Worm (Caenorhabditis elegans) whole organism, young adult: ENCODE measurements around the gene C27H6.8.

ENCODE experiments used
- B0336.3 ChIP-seq: fragments of 200-800 bp; sonication (Bioruptor generic); IDR thresholded peaks from 2 replicates; pipeline ENCODE4 v1.3.6; 2022; ENCODE audit warnings: missing genetic modification characterization, missing compliant biosample characterization
- C17E4.6 ChIP-seq: fragments of 200-800 bp; sonication (Bioruptor generic); IDR thresholded peaks from 2 replicates; pipeline ENCODE4 v1.3.6; 2022; ENCODE audit warnings: missing genetic modification reagents, missing genetic modification characterization, missing compliant biosample characterization
- D2030.7 ChIP-seq: fragments of 200-800 bp; sonication (Bioruptor generic); IDR thresholded peaks from 2 replicates; pipeline ENCODE4 v1.3.6; 2022; ENCODE audit warnings: missing genetic modification reagents, missing genetic modification characterization, missing compliant biosample characterization
- F10E7.11 ChIP-seq: sonication (generic microtip); optimal IDR thresholded peaks from 2 replicates; lab custom pipeline; 2017; ENCODE audit warnings: mild to moderate bottlenecking, missing genetic modification characterization, moderate library complexity, missing compliant biosample characterization
- F39B2.1 ChIP-seq: fragments of 200-800 bp; sonication (Bioruptor generic); IDR thresholded peaks from 2 replicates; pipeline ENCODE4 v1.3.6; 2022; ENCODE audit warnings: missing genetic modification reagents, missing genetic modification characterization, missing compliant biosample characterization
- F55B11.4 ChIP-seq: sonication (generic microtip); optimal IDR thresholded peaks from 2 replicates; lab custom pipeline; 2016; ENCODE audit warnings: missing compliant biosample characterization, missing genetic modification characterization, borderline replicate concordance; ENCODE audit not compliant: insufficient read depth
- F57A8.1 ChIP-seq: fragments of 200-800 bp; sonication (Bioruptor generic); optimal IDR thresholded peaks from 2 replicates; lab custom pipeline; 2018; ENCODE audit warnings: mild to moderate bottlenecking, missing genetic modification characterization, moderate library complexity, missing compliant biosample characterization
- K11D2.4 ChIP-seq: fragments of 200-800 bp; sonication (Bioruptor generic); IDR thresholded peaks from 2 replicates; pipeline ENCODE4 v1.3.6; 2022; ENCODE audit warnings: missing genetic modification reagents, missing genetic modification characterization, missing compliant biosample characterization
- K12H6.12 ChIP-seq: fragments of 200-800 bp; sonication (Bioruptor generic); optimal IDR thresholded peaks from 2 replicates; lab custom pipeline; 2018; ENCODE audit warnings: mild to moderate bottlenecking, missing genetic modification characterization, missing compliant biosample characterization
- T07F8.4 ChIP-seq: sonication (generic microtip); optimal IDR thresholded peaks from 2 replicates; lab custom pipeline; 2016; ENCODE audit warnings: mild to moderate bottlenecking, missing genetic modification characterization, moderate library complexity, missing compliant biosample characterization
- Y67H2A.10 ChIP-seq: fragments of 200-800 bp; sonication (Bioruptor generic); conservative IDR thresholded peaks from 2 replicates; pipeline ENCODE4 v1.3.6; 2022; ENCODE audit warnings: missing genetic modification reagents, missing genetic modification characterization, missing compliant biosample characterization
- ama-1 ChIP-seq, 3 experiments: fragments of 150-350 bp in 1 of 3; sonication (generic microtip) in 2 of 3; optimal IDR thresholded peaks; 2 replicates each; lab custom pipeline; 2014 to 2018; ENCODE audit warnings: missing biosample characterization in 2 of 3, missing genetic modification characterization in 2 of 3, missing genetic modification reagents in 2 of 3
- atf-7 ChIP-seq: sonication (generic microtip); optimal IDR thresholded peaks from 2 replicates; lab custom pipeline; 2017; ENCODE audit warnings: mild to moderate bottlenecking, missing genetic modification characterization, missing compliant biosample characterization
- ccch-3 ChIP-seq: fragments of 200-800 bp; sonication (Bioruptor generic); optimal IDR thresholded peaks from 2 replicates; lab custom pipeline; 2018; ENCODE audit warnings: mild to moderate bottlenecking, missing genetic modification characterization, missing compliant biosample characterization
- cebp-1 ChIP-seq, 2 experiments: fragments of 200-800 bp in 1 of 2; sonication (Bioruptor generic) in 1 of 2; sonication (generic microtip) in 1 of 2; IDR thresholded peaks in 1 of 2; optimal IDR thresholded peaks in 1 of 2; 2 replicates each; pipeline versions ENCODE4 v1.3.6 to Lab custom; 2017 to 2022; ENCODE audit warnings: missing compliant biosample characterization in 2 of 2, missing genetic modification characterization in 2 of 2, mild to moderate bottlenecking in 1 of 2, missing genetic modification reagents in 1 of 2, moderate library complexity in 1 of 2
- ceh-100 ChIP-seq: fragments of 200-800 bp; sonication (Bioruptor generic); IDR thresholded peaks from 2 replicates; pipeline ENCODE4 v1.3.6; 2022; ENCODE audit warnings: missing genetic modification reagents, missing genetic modification characterization, missing compliant biosample characterization
- ceh-40 ChIP-seq: fragments of 200-800 bp; sonication (Bioruptor generic); IDR thresholded peaks from 2 replicates; pipeline ENCODE4 v1.3.6; 2022; ENCODE audit warnings: missing genetic modification characterization, missing compliant biosample characterization
- ceh-91 ChIP-seq: fragments of 200-800 bp; sonication (Bioruptor generic); IDR thresholded peaks from 2 replicates; pipeline ENCODE4 v1.3.6; 2022; ENCODE audit warnings: missing genetic modification reagents, missing genetic modification characterization, missing compliant biosample characterization
- chd-7 ChIP-seq: sonication (generic microtip); optimal IDR thresholded peaks from 2 replicates; lab custom pipeline; 2016; ENCODE audit warnings: mild to moderate bottlenecking, missing genetic modification characterization, moderate library complexity, missing compliant biosample characterization
- die-1 ChIP-seq: sonication (generic microtip); optimal IDR thresholded peaks from 2 replicates; lab custom pipeline; 2016; ENCODE audit warnings: missing genotype, mild to moderate bottlenecking, missing genetic modification characterization, missing compliant biosample characterization
- hlh-26 ChIP-seq: fragments of 200-800 bp; sonication (Bioruptor generic); conservative IDR thresholded peaks from 2 replicates; pipeline ENCODE4 v1.3.6; 2022; ENCODE audit warnings: missing genetic modification reagents, missing genetic modification characterization, missing compliant biosample characterization
- hmg-1.2 ChIP-seq: fragments of 200-800 bp; sonication (Bioruptor generic); IDR thresholded peaks from 2 replicates; pipeline ENCODE4 v1.3.6; 2022; ENCODE audit warnings: missing genetic modification reagents, missing genetic modification characterization, missing compliant biosample characterization
- hmg-20 ChIP-seq: fragments of 200-800 bp; sonication (Bioruptor generic); IDR thresholded peaks from 2 replicates; pipeline ENCODE4 v1.3.6; 2022; ENCODE audit warnings: missing genetic modification reagents, missing genetic modification characterization, missing compliant biosample characterization
- hsf-1 ChIP-seq: fragments of 200-800 bp; sonication (Bioruptor generic); IDR thresholded peaks from 2 replicates; pipeline ENCODE4 v1.3.6; 2022; ENCODE audit warnings: missing genetic modification reagents, missing genetic modification characterization, missing compliant biosample characterization
- let-526 ChIP-seq: fragments of 200-800 bp; sonication (Bioruptor generic); IDR thresholded peaks from 2 replicates; pipeline ENCODE4 v1.3.6; 2022; ENCODE audit warnings: missing genetic modification reagents, missing genetic modification characterization, missing compliant biosample characterization
- madf-6 ChIP-seq: fragments of 200-800 bp; sonication (Bioruptor generic); IDR thresholded peaks from 2 replicates; pipeline ENCODE4 v1.3.6; 2022; ENCODE audit warnings: missing genetic modification reagents, missing genetic modification characterization, missing compliant biosample characterization
- nfya-1 ChIP-seq: sonication (generic microtip); optimal IDR thresholded peaks from 2 replicates; lab custom pipeline; 2017; ENCODE audit warnings: antibody characterized with exemption, missing compliant biosample characterization, missing genetic modification characterization, borderline replicate concordance; ENCODE audit not compliant: insufficient read depth
- nhr-27 ChIP-seq: fragments of 200-800 bp; sonication (Bioruptor generic); optimal IDR thresholded peaks from 2 replicates; lab custom pipeline; 2018; ENCODE audit warnings: mild to moderate bottlenecking, missing genetic modification characterization, moderate library complexity, missing compliant biosample characterization
- pbrm-1 ChIP-seq: fragments of 200-800 bp; sonication (Bioruptor generic); IDR thresholded peaks from 2 replicates; pipeline ENCODE4 v1.3.6; 2022; ENCODE audit warnings: missing genetic modification reagents, missing genetic modification characterization, missing compliant biosample characterization
- pha-4 ChIP-seq: fragments of 150-350 bp; sonication (generic microtip); optimal IDR thresholded peaks from 2 replicates; lab custom pipeline; 2014; ENCODE audit warnings: missing biosample characterization, missing genetic modification reagents, missing genetic modification characterization
- snpc-3.4 ChIP-seq: sonication (generic microtip); optimal IDR thresholded peaks from 2 replicates; lab custom pipeline; 2017; ENCODE audit warnings: missing genetic modification characterization, mild to moderate bottlenecking, missing compliant biosample characterization, antibody characterized with exemption, moderate library complexity, missing genotype, missing genetic modification reagents
- somi-1 ChIP-seq: fragments of 200-800 bp; sonication (Bioruptor generic); optimal IDR thresholded peaks from 2 replicates; lab custom pipeline; 2018; ENCODE audit warnings: mild to moderate bottlenecking, missing genetic modification characterization, missing compliant biosample characterization
- sptf-2 ChIP-seq: fragments of 200-800 bp; sonication (Bioruptor generic); optimal IDR thresholded peaks from 2 replicates; lab custom pipeline; 2018; ENCODE audit warnings: mild to moderate bottlenecking, missing genetic modification characterization, missing compliant biosample characterization
- tbp1 ChIP-seq: fragments of 200-800 bp; sonication (Bioruptor generic); optimal IDR thresholded peaks from 2 replicates; lab custom pipeline; 2018; ENCODE audit warnings: mild to moderate bottlenecking, missing genetic modification characterization, missing compliant biosample characterization
- unc-62 ChIP-seq: fragments of 150-350 bp; optimal IDR thresholded peaks from 2 replicates; lab custom pipeline; 2014; ENCODE audit warnings: missing biosample characterization, missing genetic modification reagents, missing genetic modification characterization
- xnd-1 ChIP-seq: sonication (generic microtip); optimal IDR thresholded peaks from 2 replicates; lab custom pipeline; 2016; ENCODE audit warnings: missing genotype, missing genetic modification reagents, missing genetic modification characterization, missing compliant biosample characterization
- zfh-2 ChIP-seq: fragments of 200-800 bp; sonication (Bioruptor generic); conservative IDR thresholded peaks from 2 replicates; pipeline ENCODE4 v1.3.6; 2022; ENCODE audit warnings: missing genetic modification reagents, missing genetic modification characterization, missing compliant biosample characterization
- ztf-28 ChIP-seq: fragments of 200-800 bp; sonication (Bioruptor generic); IDR thresholded peaks from 2 replicates; pipeline ENCODE4 v1.3.6; 2022; ENCODE audit warnings: missing genetic modification reagents, missing genetic modification characterization, missing compliant biosample characterization
- ztf-3 ChIP-seq: fragments of 200-800 bp; sonication (Bioruptor generic); optimal IDR thresholded peaks from 2 replicates; lab custom pipeline; 2018; ENCODE audit warnings: mild to moderate bottlenecking, missing genetic modification characterization, missing compliant biosample characterization
- ztf-6 ChIP-seq: fragments of 200-800 bp; sonication (Bioruptor generic); IDR thresholded peaks from 2 replicates; pipeline ENCODE4 v1.3.6; 2022; ENCODE audit warnings: missing genetic modification reagents, missing genetic modification characterization, missing compliant biosample characterization

Gene C27H6.8

ce11 chrV:10019934-10020333, 32.3 kb upstream of the C27H6.8 start (continued):
- TF ChIP-seq ceh-100 (GFP tag; lab: Robert Waterston, UW) = no peak
- TF ChIP-seq hmg-1.2 (GFP tag; lab: Robert Waterston, UW) = peak; percentile 50; the same call in 1 of the 2 replicates
- TF ChIP-seq die-1 (tag; lab: Kevin White, UChicago) = no peak
- no peak for TF ChIP-seq nfya-1
- TF ChIP-seq ztf-3 (GFP tag; lab: Kevin White, UChicago) = no peak
- TF ChIP-seq snpc-3.4 (tag; lab: Kevin White, UChicago) = no peak
- no peak for TF ChIP-seq nhr-27
- TF ChIP-seq pha-4 (tag; lab: Kevin White, UChicago) = no peak
- no peak for TF ChIP-seq hlh-26 (GFP tag; lab: Robert Waterston, UW)
- no peak for TF ChIP-seq T07F8.4 (tag; lab: Kevin White, UChicago)
- TF ChIP-seq pbrm-1 (GFP tag; lab: Robert Waterston, UW) = peak; percentile 44; the same call in 1 of the 2 replicates
- TF ChIP-seq F10E7.11 (tag; lab: Kevin White, UChicago) = no peak
- TF ChIP-seq ztf-28 (GFP tag; lab: Robert Waterston, UW) = no peak
- TF ChIP-seq Y67H2A.10 = no peak
- TF ChIP-seq ztf-6 (GFP tag; lab: Robert Waterston, UW) = no peak
- no peak for TF ChIP-seq F55B11.4 (tag; lab: Kevin White, UChicago)
- TF ChIP-seq B0336.3 = no peak
- no peak for TF ChIP-seq sptf-2 (GFP tag; lab: Kevin White, UChicago)
- no peak for TF ChIP-seq ceh-91 (GFP tag; lab: Robert Waterston, UW)
- no peak for TF ChIP-seq ccch-3 (GFP tag; lab: Kevin White, UChicago)
- TF ChIP-seq atf-7 (tag; lab: Kevin White, UChicago) = no peak
- no peak for TF ChIP-seq xnd-1 (tag; lab: Kevin White, UChicago)
- no peak for TF ChIP-seq unc-62 (GFP tag; lab: Kevin White, UChicago)
- no peak for TF ChIP-seq let-526
- TF ChIP-seq ama-1 (optimal IDR thresholded peaks at IDR 0.05; lab: Kevin White, UChicago) = no peak
- peak in 1 of 2 experiments; percentile 64 for TF ChIP-seq ama-1 (GFP tag; optimal IDR thresholded peaks at IDR 0.05; lab: Kevin White, UChicago)
- peak; percentile 39; the same call in 1 of the 2 replicates for TF ChIP-seq madf-6
- no peak for TF ChIP-seq somi-1 (GFP tag; lab: Kevin White, UChicago)
- no peak for TF ChIP-seq zfh-2 (GFP tag; lab: Robert Waterston, UW)
- peak; percentile 17 for TF ChIP-seq K12H6.12 (tag; lab: Kevin White, UChicago)
- no peak for TF ChIP-seq ceh-40 (GFP tag; lab: Robert Waterston, UW)
- TF ChIP-seq C17E4.6 (GFP tag; lab: Robert Waterston, UW) = no peak
- TF ChIP-seq hsf-1 (GFP tag; lab: Robert Waterston, UW) = peak; percentile 27; the same call in 1 of the 2 replicates
- TF ChIP-seq tbp1 (GFP tag; lab: Kevin White, UChicago) = peak; percentile 7
- TF ChIP-seq chd-7 = peak; percentile 10
- no peak for TF ChIP-seq F39B2.1 (GFP tag; lab: Robert Waterston, UW)
- TF ChIP-seq hmg-20 (GFP tag; lab: Robert Waterston, UW) = no peak
- peak; percentile 32; the same call in 1 of the 2 replicates for TF ChIP-seq D2030.7 (GFP tag; lab: Robert Waterston, UW)
- no peak for TF ChIP-seq K11D2.4 (GFP tag; lab: Robert Waterston, UW)
- TF ChIP-seq F57A8.1 (GFP tag; lab: Kevin White, UChicago) = no peak
- TF ChIP-seq cebp-1 (GFP tag; IDR thresholded peaks at IDR 0.05; lab: Robert Waterston, UW) = 0 out of 2 replicates have a peak, but pooled peaks have one; percentile 17
- peak; percentile 42 for TF ChIP-seq cebp-1 (tag; optimal IDR thresholded peaks at IDR 0.05; lab: Kevin White, UChicago)
